Fruit fly (Drosophila melanogaster): Measurements from ENCODE around the gene CG9777.
A peak's percentile ranks its signal among the peaks of the same experiment; 100 is the strongest.

The CG9777 gene

dm6 chrX:16637594-16638485 lies 5.8 kb upstream of the CG9777 start, which contains the start of gene RpS19a (continued):
- TF ChIP-seq esg (GFP tag; conservative IDR thresholded peaks at IDR 0.05): no peak
- TF ChIP-seq CG30431 (GFP tag; optimal IDR thresholded peaks at IDR 0.05): peak; percentile 62
- peak; percentile 83 for TF ChIP-seq Fer3 (tag; optimal IDR thresholded peaks at IDR 0.05)
- TF ChIP-seq CG14050 (GFP tag; IDR thresholded peaks at IDR 0.05): peak; percentile 49; the same call in 2 of the 3 replicates
- peak; percentile 85 for TF ChIP-seq nau (GFP tag; optimal IDR thresholded peaks at IDR 0.05)
- TF ChIP-seq lab (GFP tag; optimal IDR thresholded peaks at IDR 0.05): peak; percentile 94
- peak; percentile 17 for TF ChIP-seq Dip3 (GFP tag; optimal IDR thresholded peaks at IDR 0.05)
- TF ChIP-seq Ets65A (GFP tag): peak; percentile 53
- TF ChIP-seq fd96Cb (tag; optimal IDR thresholded peaks at IDR 0.05): peak; percentile 44
- TF ChIP-seq CG10274 (GFP tag; optimal IDR thresholded peaks at IDR 0.05): peak; percentile 73
- 0 out of 2 replicates have a peak, but pooled peaks have one; percentile 66 for TF ChIP-seq CG16779 (GFP tag; IDR thresholded peaks at IDR 0.05)
- 0 out of 2 replicates have a peak, but pooled peaks have one; percentile 11 for TF ChIP-seq CG8765 (GFP tag; IDR thresholded peaks at IDR 0.05)
- TF ChIP-seq CG17829 (tag; optimal IDR thresholded peaks at IDR 0.05): peak; percentile 45
- TF ChIP-seq CG9932 (GFP tag; IDR thresholded peaks at IDR 0.05): peak; percentile 54; the same call in 1 of the 2 replicates
- TF ChIP-seq onecut (GFP tag; IDR thresholded peaks at IDR 0.05): peak; percentile 80
- TF ChIP-seq BEAF-32 (GFP tag; optimal IDR thresholded peaks at IDR 0.05): peak; percentile 82
- peak; percentile 90 for TF ChIP-seq CG9727 (GFP tag; optimal IDR thresholded peaks at IDR 0.05)
- peak; percentile 34; the same call in 1 of the 2 replicates for TF ChIP-seq Ada2b (GFP tag; IDR thresholded peaks at IDR 0.05)
- no peak for TF ChIP-seq abd-A (tag; optimal IDR thresholded peaks at IDR 0.05)
- peak; percentile 70 for TF ChIP-seq CG2116 (GFP tag; optimal IDR thresholded peaks at IDR 0.05)
- TF ChIP-seq CG7963 (GFP tag; IDR thresholded peaks at IDR 0.05; ENCODE audit: partially characterized antibody): peak; percentile 29; the same call in 1 of the 3 replicates
- peak; percentile 37 for TF ChIP-seq CG7786 (GFP tag; optimal IDR thresholded peaks at IDR 0.05)
- no peak for TF ChIP-seq hth (optimal IDR thresholded peaks at IDR 0.05)
- peak; percentile 92 for TF ChIP-seq CG12071 (GFP tag; optimal IDR thresholded peaks at IDR 0.05)
- peak; percentile 92 for TF ChIP-seq otp (GFP tag; IDR thresholded peaks at IDR 0.05)
- peak; percentile 55 for TF ChIP-seq cwo (GFP tag; optimal IDR thresholded peaks at IDR 0.05)
- no peak for TF ChIP-seq CG4404 (GFP tag; IDR thresholded peaks at IDR 0.05)
- TF ChIP-seq zfh1 (GFP tag; IDR thresholded peaks at IDR 0.05): peak; percentile 83
- no peak for TF ChIP-seq sd (tag; optimal IDR thresholded peaks at IDR 0.05)
- peak; percentile 87 for TF ChIP-seq bigmax (GFP tag; optimal IDR thresholded peaks at IDR 0.05)
- no peak for TF ChIP-seq Hr39 (optimal IDR thresholded peaks at IDR 0.05)
- no peak for TF ChIP-seq mam (GFP tag; optimal IDR thresholded peaks at IDR 0.05)
- TF ChIP-seq zfh2 (GFP tag; optimal IDR thresholded peaks at IDR 0.05): peak; percentile 23
- peak; percentile 90 for TF ChIP-seq CG13296 (GFP tag; optimal IDR thresholded peaks at IDR 0.05)
- peak; percentile 56 for TF ChIP-seq rib (GFP tag; IDR thresholded peaks at IDR 0.05)
- TF ChIP-seq Hr78 (GFP tag; optimal IDR thresholded peaks at IDR 0.05): peak in 1 of 2 experiments; percentile 18
- TF ChIP-seq CG34224 (GFP tag; IDR thresholded peaks at IDR 0.05; ENCODE audit: partially characterized antibody): no peak
- peak; percentile 92 for TF ChIP-seq sens (GFP tag)
- TF ChIP-seq Dref (GFP tag; IDR thresholded peaks at IDR 0.05): peak; percentile 75
- peak; percentile 68; the same call in 1 of the 2 replicates for TF ChIP-seq CG43689 (GFP tag; IDR thresholded peaks at IDR 0.05)
- TF ChIP-seq disco-r (GFP tag; optimal IDR thresholded peaks at IDR 0.05): peak; percentile 56
- 0 out of 2 replicates have a peak, but pooled peaks have one; percentile 33 for TF ChIP-seq klu (GFP tag; IDR thresholded peaks at IDR 0.05)
- TF ChIP-seq stwl (tag; optimal IDR thresholded peaks at IDR 0.05): peak; percentile 21
- TF ChIP-seq gcm2 (GFP tag; optimal IDR thresholded peaks at IDR 0.05): peak; percentile 36
- TF ChIP-seq Oaz (GFP tag; IDR thresholded peaks at IDR 0.05): peak; percentile 55
- peak; percentile 15; the same call in 1 of the 2 replicates for TF ChIP-seq Poxn (GFP tag; IDR thresholded peaks at IDR 0.05)
- TF ChIP-seq ttk (GFP tag; IDR thresholded peaks at IDR 0.05): peak; percentile 62
- peak; percentile 77 for TF ChIP-seq CG31441 (GFP tag; IDR thresholded peaks at IDR 0.05)
- peak; percentile 26 for TF ChIP-seq lmd (GFP tag; IDR thresholded peaks at IDR 0.05)
